Worm (Caenorhabditis elegans) whole organism, L2 larva: Measurements from ENCODE around the gene F38G1.3.

Experiments
- C34F6.9 ChIP-seq: fragments of 150-350 bp; optimal IDR thresholded peaks from 2 replicates; lab custom pipeline; 2014; ENCODE audit warnings: missing biosample characterization, missing genetic modification characterization
- ZK546.5 ChIP-seq: sonication (generic microtip); optimal IDR thresholded peaks from 2 replicates; lab custom pipeline; 2017; ENCODE audit warnings: missing biosample characterization, missing genetic modification characterization
- ceh-16 ChIP-seq: fragments of 150-350 bp; optimal IDR thresholded peaks from 2 replicates; lab custom pipeline; 2014; ENCODE audit warnings: missing biosample characterization, missing genetic modification characterization
- ceh-82 ChIP-seq: fragments of 150-350 bp; optimal IDR thresholded peaks from 2 replicates; lab custom pipeline; 2014; ENCODE audit warnings: missing biosample characterization, missing genetic modification characterization
- egl-27 ChIP-seq: sonication (generic microtip); optimal IDR thresholded peaks from 3 replicates; lab custom pipeline; 2017; ENCODE audit warnings: missing biosample characterization, missing genetic modification reagents, missing genetic modification characterization
- fos-1 ChIP-seq: fragments of 150-350 bp; optimal IDR thresholded peaks from 2 replicates; lab custom pipeline; 2014; ENCODE audit warnings: missing biosample characterization, missing genetic modification characterization
- gmeb-1 ChIP-seq: fragments of 150-350 bp; optimal IDR thresholded peaks from 2 replicates; lab custom pipeline; 2014; ENCODE audit warnings: missing biosample characterization, missing genetic modification characterization
- lin-39 ChIP-seq: fragments of 150-350 bp; optimal IDR thresholded peaks from 2 replicates; lab custom pipeline; 2014; ENCODE audit warnings: missing biosample characterization, missing genetic modification reagents, missing genetic modification characterization
- lsy-2 ChIP-seq, 2 experiments: fragments of 150-350 bp in 1 of 2; sonication (generic microtip) in 1 of 2; optimal IDR thresholded peaks; 2 replicates each; lab custom pipeline; 2014 to 2017; ENCODE audit warnings: missing biosample characterization in 2 of 2, missing genetic modification characterization in 2 of 2
- mbf-1 ChIP-seq: sonication (generic microtip); optimal IDR thresholded peaks from 2 replicates; lab custom pipeline; 2017; ENCODE audit warnings: missing biosample characterization, missing genetic modification characterization
- nhr-10 ChIP-seq: sonication (generic microtip); optimal IDR thresholded peaks from 2 replicates; lab custom pipeline; 2017; ENCODE audit warnings: missing biosample characterization, missing genetic modification characterization
- nhr-11 ChIP-seq: fragments of 150-350 bp; optimal IDR thresholded peaks from 2 replicates; lab custom pipeline; 2014; ENCODE audit warnings: missing biosample characterization, missing genetic modification characterization
- nhr-23 ChIP-seq: fragments of 150-350 bp; optimal IDR thresholded peaks from 2 replicates; lab custom pipeline; 2014; ENCODE audit warnings: missing biosample characterization, missing genetic modification reagents, missing genetic modification characterization
- nhr-237 ChIP-seq: fragments of 150-350 bp; optimal IDR thresholded peaks from 2 replicates; lab custom pipeline; 2014; ENCODE audit warnings: missing biosample characterization, missing genetic modification characterization
- nhr-25 ChIP-seq: fragments of 150-350 bp; sonication (generic microtip); optimal IDR thresholded peaks from 3 replicates; lab custom pipeline; 2014; ENCODE audit warnings: missing biosample characterization, missing genetic modification characterization
- sma-3 ChIP-seq: sonication (generic microtip); optimal IDR thresholded peaks from 2 replicates; lab custom pipeline; 2016; ENCODE audit warnings: missing genetic modification reagents, missing genetic modification characterization, missing compliant biosample characterization
- unc-55 ChIP-seq: fragments of 150-350 bp; sonication (generic microtip); optimal IDR thresholded peaks from 3 replicates; lab custom pipeline; 2014; ENCODE audit warnings: missing biosample characterization, missing genetic modification reagents, missing genetic modification characterization

F38G1.3 gene

ce11 chrX:524498-524897 lies 48.1 kb downstream of the F38G1.3 start:
- no peak for TF ChIP-seq unc-55 (GFP tag; lab: Kevin White, UChicago)
- no peak for TF ChIP-seq C34F6.9 (tag; lab: Kevin White, UChicago)
- no peak for TF ChIP-seq gmeb-1 (tag; lab: Kevin White, UChicago)
- TF ChIP-seq lsy-2 (tag; optimal IDR thresholded peaks at IDR 0.05; lab: Kevin White, UChicago): no peak
- no peak for TF ChIP-seq nhr-237
- TF ChIP-seq ceh-82: no peak
- TF ChIP-seq mbf-1: no peak
- no peak for TF ChIP-seq sma-3 (GFP tag; lab: Kevin White, UChicago)
- TF ChIP-seq nhr-25 (tag; lab: Kevin White, UChicago): no peak
- TF ChIP-seq lin-39 (tag; lab: Kevin White, UChicago): no peak
- TF ChIP-seq ZK546.5: no peak
- TF ChIP-seq nhr-10 (tag; lab: Kevin White, UChicago): no peak
- TF ChIP-seq nhr-11: no peak
- TF ChIP-seq nhr-23: no peak
- TF ChIP-seq egl-27: no peak
- no peak for TF ChIP-seq ceh-16 (tag; lab: Kevin White, UChicago)

ce11 chrX:527663-528062 lies 51.3 kb downstream of the F38G1.3 start:
- no peak for TF ChIP-seq egl-27
- TF ChIP-seq fos-1 (tag; lab: Kevin White, UChicago): peak; percentile 52
- TF ChIP-seq, all 48 proteins: peak for 1
